Worm (Caenorhabditis elegans): ENCODE data around the gene W04E12.4.

DNA sequence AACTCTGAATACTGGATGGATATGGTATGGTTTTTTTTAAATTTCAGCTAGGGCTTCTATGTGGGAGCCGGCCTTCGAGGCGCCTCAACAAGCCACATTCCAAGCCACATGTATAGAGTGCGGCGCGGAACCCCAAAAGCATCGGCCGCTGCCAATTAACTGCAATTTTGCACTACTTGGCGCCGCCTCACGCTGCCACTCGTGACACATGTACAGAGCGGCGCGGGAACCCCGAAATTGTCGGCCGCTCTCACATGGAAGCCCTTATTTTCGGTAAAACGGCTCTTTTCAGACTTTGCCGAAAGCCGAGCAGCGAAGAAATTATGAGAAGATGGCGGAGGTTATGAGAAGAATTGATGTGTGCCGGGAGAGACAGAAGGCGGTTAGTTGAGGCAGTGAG lies 389 bp downstream of the W04E12.4 start:
- TF ChIP-seq nhr-237 (tag; optimal IDR thresholded peaks at IDR 0.05) = no peak
- no peak for TF ChIP-seq pha-4 (tag; optimal IDR thresholded peaks at IDR 0.05)
- TF ChIP-seq unc-62 (GFP tag; optimal IDR thresholded peaks at IDR 0.05) = no peak
- TF ChIP-seq elt-1 (tag; optimal IDR thresholded peaks at IDR 0.05; ENCODE audit: borderline replicate concordance, insufficient read depth) = no peak
- no peak for TF ChIP-seq nhr-12 (tag; optimal IDR thresholded peaks at IDR 0.05)
- no peak for TF ChIP-seq lsy-2 (tag; optimal IDR thresholded peaks at IDR 0.05)
- TF ChIP-seq ceh-83 (GFP tag; optimal IDR thresholded peaks at IDR 0.05) = no peak
- no peak for TF ChIP-seq cnd-1 (tag; optimal IDR thresholded peaks at IDR 0.05)
- no peak for TF ChIP-seq ces-1 (GFP tag; optimal IDR thresholded peaks at IDR 0.05)
